Worm (Caenorhabditis elegans): ENCODE data around the gene Y6E2A.7.

The Y6E2A.7 gene

ce11 chrV:15721888-15722287, 2.2 kb downstream of the Y6E2A.7 start, which contains the start of gene srh-140:
Gene srh-140, plus strand, starts transcription at chrV:15722188.
- no peak for TF ChIP-seq hlh-6 (tag; optimal IDR thresholded peaks at IDR 0.05)
- no peak for TF ChIP-seq unc-3 (GFP tag; conservative IDR thresholded peaks at IDR 0.05)
- no peak for TF ChIP-seq unc-3 (tag; optimal IDR thresholded peaks at IDR 0.05)
- TF ChIP-seq F13H6.1 (tag; optimal IDR thresholded peaks at IDR 0.05) = no peak
- no peak for TF ChIP-seq ahr-1 (tag; optimal IDR thresholded peaks at IDR 0.05)
- TF ChIP-seq ttx-3 (tag; optimal IDR thresholded peaks at IDR 0.05) = no peak
- TF ChIP-seq elt-2 (tag; optimal IDR thresholded peaks at IDR 0.05) = no peak
- no peak for TF ChIP-seq ceh-31 (tag; optimal IDR thresholded peaks at IDR 0.05)
- TF ChIP-seq hlh-8 (tag; optimal IDR thresholded peaks at IDR 0.05) = no peak
- no peak for TF ChIP-seq hlh-15 (tag; optimal IDR thresholded peaks at IDR 0.05)
- no peak for TF ChIP-seq dmd-4 (tag; optimal IDR thresholded peaks at IDR 0.05; ENCODE audit: borderline replicate concordance)
- no peak for TF ChIP-seq C38D4.7 (GFP tag; optimal IDR thresholded peaks at IDR 0.05)
- no peak for TF ChIP-seq ceh-18 (tag; optimal IDR thresholded peaks at IDR 0.05)

ce11 chrV:15726610-15727009, 6.9 kb downstream of the Y6E2A.7 start, which contains the start of the genes irld-57 and sfxn-1.3:
Gene irld-57, minus strand, starts transcription at chrV:15726710.
Gene sfxn-1.3, plus strand, starts transcription at chrV:15726841.
- no peak for TF ChIP-seq Y22D7AL.16 (tag; optimal IDR thresholded peaks at IDR 0.05)
- no peak for TF ChIP-seq lim-6 (tag; optimal IDR thresholded peaks at IDR 0.05)
- no peak for TF ChIP-seq hlh-6 (tag; optimal IDR thresholded peaks at IDR 0.05)
- TF ChIP-seq npax-4 (tag; optimal IDR thresholded peaks at IDR 0.05) = no peak
- no peak for TF ChIP-seq ceh-34 (tag; optimal IDR thresholded peaks at IDR 0.05)
- no peak for TF ChIP-seq unc-42 (tag; optimal IDR thresholded peaks at IDR 0.05)
- no peak for TF ChIP-seq ahr-1 (tag; optimal IDR thresholded peaks at IDR 0.05)
- TF ChIP-seq F13H6.1 (tag; optimal IDR thresholded peaks at IDR 0.05) = no peak
- TF ChIP-seq fkh-6 (tag; optimal IDR thresholded peaks at IDR 0.05) = no peak
- no peak for TF ChIP-seq ceh-18 (tag; optimal IDR thresholded peaks at IDR 0.05)
- TF ChIP-seq ceh-30 (tag; optimal IDR thresholded peaks at IDR 0.05) = no peak
- TF ChIP-seq pag-3 (tag; optimal IDR thresholded peaks at IDR 0.05; ENCODE audit: borderline replicate concordance) = no peak
- no peak for TF ChIP-seq dve-1 (tag; optimal IDR thresholded peaks at IDR 0.05)

DNA sequence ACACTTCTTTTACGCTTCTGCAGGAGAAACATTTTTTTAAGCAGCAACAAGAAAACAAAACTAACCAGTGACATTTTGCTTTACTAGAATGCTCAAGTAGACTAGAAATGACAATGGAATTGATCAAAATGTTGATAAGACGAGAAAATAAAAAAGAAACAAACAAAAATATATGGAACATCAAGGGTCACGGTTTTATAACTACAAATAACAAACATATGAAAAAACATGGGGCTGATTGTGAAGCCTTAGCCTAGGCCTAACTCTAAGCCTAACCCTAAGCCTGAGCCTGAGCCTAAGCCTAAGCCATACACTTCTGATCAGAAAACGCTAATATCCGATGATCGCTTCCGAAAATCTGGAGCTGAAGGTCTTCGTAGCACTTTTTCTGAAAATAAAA, 10.8 kb downstream of the Y6E2A.7 start, which contains the start of gene Y6E2A.10:
Y6E2A.10 (minus strand) TSS at position 101 of the 400 bp plus-strand sequence.
- no peak for TF ChIP-seq pag-3 (tag; optimal IDR thresholded peaks at IDR 0.05; ENCODE audit: borderline replicate concordance)
- no peak for TF ChIP-seq eyg-1 (tag; optimal IDR thresholded peaks at IDR 0.05)
- TF ChIP-seq pros-1 (tag; optimal IDR thresholded peaks at IDR 0.05) = no peak

DNA sequence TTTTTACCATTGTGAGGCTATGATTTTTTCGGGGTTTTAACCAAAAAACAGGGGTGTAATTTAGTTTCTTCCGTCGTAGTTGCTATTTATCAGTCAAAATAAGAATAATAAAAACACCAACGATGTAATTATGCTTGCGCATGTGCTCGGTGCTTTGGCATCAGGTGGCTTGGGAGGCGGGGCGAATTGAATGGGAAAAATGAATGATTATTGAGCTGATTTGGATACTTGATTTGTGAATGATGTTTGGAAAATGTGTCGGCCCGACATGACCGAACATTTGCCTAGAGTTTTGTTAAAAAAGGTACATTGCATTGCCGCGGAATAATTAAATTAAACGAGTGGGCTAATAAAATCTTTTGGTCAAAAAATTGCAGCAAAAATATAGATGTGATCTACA, 12.5 kb downstream of the Y6E2A.7 start, which contains the start of gene str-38:
str-38 (minus strand) TSS at position 101 of the 400 bp plus-strand sequence.
- no peak for TF ChIP-seq fkh-6 (tag; optimal IDR thresholded peaks at IDR 0.05)
- TF ChIP-seq npax-4 (tag; optimal IDR thresholded peaks at IDR 0.05) = no peak

- TF ChIP-seq ceh-45 (GFP tag; IDR thresholded peaks at IDR 0.05) (no peak), ceh-24 (tag; optimal IDR thresholded peaks at IDR 0.05) (no peak), pha-4 (tag; optimal IDR thresholded peaks at IDR 0.05) (no peak), ceh-30 (tag; optimal IDR thresholded peaks at IDR 0.05) (no peak), ceh-6 (GFP tag; optimal IDR thresholded peaks at IDR 0.05) (no peak), hlh-13 (GFP tag; optimal IDR thresholded peaks at IDR 0.05) (no peak), mec-3 (tag; optimal IDR thresholded peaks at IDR 0.05; ENCODE audit: borderline replicate concordance) (no peak), pag-3 (tag; optimal IDR thresholded peaks at IDR 0.05; ENCODE audit: borderline replicate concordance) (no peak), che-1 (tag; optimal IDR thresholded peaks at IDR 0.05) (no peak), rnt-1 (tag; optimal IDR thresholded peaks at IDR 0.05) (no peak), lim-6 (tag; optimal IDR thresholded peaks at IDR 0.05) (no peak), C08G9.2 (tag; optimal IDR thresholded peaks at IDR 0.05) (no peak), madf-2 (tag; optimal IDR thresholded peaks at IDR 0.05) (no peak), nhr-11 (tag; optimal IDR thresholded peaks at IDR 0.05) (no peak), tbx-7 (tag; optimal IDR thresholded peaks at IDR 0.05) (no peak), fkh-10 (GFP tag; optimal IDR thresholded peaks at IDR 0.05) (no peak)
Measured at ce11 chrV:15733020-15733419, 13.3 kb downstream of the Y6E2A.7 start.

Data from whole organism, late embryonic.